Fruit fly (Drosophila melanogaster): ENCODE measurements around the gene Tfb5.

The Tfb5 gene

dm6 chr2L:5031886-5032285, 21.3 kb upstream of the Tfb5 start:
- no peak for TF ChIP-seq CG4318 (GFP tag; optimal IDR thresholded peaks at IDR 0.05)
- TF ChIP-seq Blimp-1 (GFP tag; optimal IDR thresholded peaks at IDR 0.05) = no peak
- no peak for TF ChIP-seq CG10669 (GFP tag; optimal IDR thresholded peaks at IDR 0.05)
- TF ChIP-seq CG8119 (GFP tag; IDR thresholded peaks at IDR 0.05) = no peak
- no peak for TF ChIP-seq CG16779 (tag; optimal IDR thresholded peaks at IDR 0.05)
- TF ChIP-seq CG6276 (GFP tag; optimal IDR thresholded peaks at IDR 0.05) = no peak
- TF ChIP-seq salr (GFP tag; optimal IDR thresholded peaks at IDR 0.05) = no peak
- TF ChIP-seq CG3032 (tag; optimal IDR thresholded peaks at IDR 0.05) = no peak
- TF ChIP-seq fd59A (GFP tag; optimal IDR thresholded peaks at IDR 0.05) = no peak
- no peak for TF ChIP-seq fd85E (GFP tag; optimal IDR thresholded peaks at IDR 0.05)
- no peak for TF ChIP-seq dac (GFP tag; optimal IDR thresholded peaks at IDR 0.05)
- no peak for TF ChIP-seq Eip93F (GFP tag; optimal IDR thresholded peaks at IDR 0.05)
- TF ChIP-seq CG10631 (GFP tag; optimal IDR thresholded peaks at IDR 0.05) = no peak
- TF ChIP-seq CG6808 (GFP tag; optimal IDR thresholded peaks at IDR 0.05) = no peak
- no peak for TF ChIP-seq Lpt (GFP tag; optimal IDR thresholded peaks at IDR 0.05)
- TF ChIP-seq Eip75B (GFP tag; optimal IDR thresholded peaks at IDR 0.05) = no peak

dm6 chr2L:5031399-5031798, 20.8 kb upstream of the Tfb5 start:
- TF ChIP-seq CG8632 (GFP tag; optimal IDR thresholded peaks at IDR 0.05) (no peak), acj6 (GFP tag; optimal IDR thresholded peaks at IDR 0.05) (no peak), CG6276 (GFP tag; optimal IDR thresholded peaks at IDR 0.05) (no peak), Hr39 (GFP tag; optimal IDR thresholded peaks at IDR 0.05) (no peak), Eip78C (GFP tag) (no peak), CG4318 (GFP tag; optimal IDR thresholded peaks at IDR 0.05) (no peak), fd85E (GFP tag; optimal IDR thresholded peaks at IDR 0.05) (no peak), Lpt (GFP tag; optimal IDR thresholded peaks at IDR 0.05) (no peak), topi (GFP tag; optimal IDR thresholded peaks at IDR 0.05) (no peak), Hr4 (GFP tag; optimal IDR thresholded peaks at IDR 0.05) (no peak), CG11294 (GFP tag; IDR thresholded peaks at IDR 0.05) (no peak), CG6808 (GFP tag; optimal IDR thresholded peaks at IDR 0.05) (no peak), CG9139 (GFP tag; optimal IDR thresholded peaks at IDR 0.05) (no peak), pdm3 (GFP tag; optimal IDR thresholded peaks at IDR 0.05) (no peak)

- peak; percentile 99 for TF ChIP-seq svp (GFP tag)
- TF ChIP-seq Hr4 (GFP tag; optimal IDR thresholded peaks at IDR 0.05) = no peak
Observed at dm6 chr2L:5030535-5030934, 19.9 kb upstream of the Tfb5 start.

DNA sequence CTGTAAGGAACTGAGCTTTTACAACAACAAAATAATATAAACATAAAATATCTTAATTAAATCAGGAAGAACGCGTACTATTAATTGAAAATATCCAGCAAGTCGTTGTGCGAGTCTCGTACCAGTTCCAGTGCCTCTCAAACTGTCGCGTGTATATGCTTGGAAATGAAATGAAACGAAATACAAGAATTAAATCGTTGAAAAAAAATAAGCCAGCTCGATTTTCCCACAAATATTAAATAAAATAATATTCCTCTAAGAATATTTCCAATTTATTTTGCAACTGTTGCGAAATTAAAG, 19.1 kb upstream of the Tfb5 start:
- TF ChIP-seq CG1621 (tag; optimal IDR thresholded peaks at IDR 0.05) (no peak), CG8119 (GFP tag; IDR thresholded peaks at IDR 0.05) (no peak), CG8319 (GFP tag; optimal IDR thresholded peaks at IDR 0.05) (no peak), vri (GFP tag; optimal IDR thresholded peaks at IDR 0.05) (no peak), ss (GFP tag; optimal IDR thresholded peaks at IDR 0.05) (no peak), CG9139 (GFP tag; optimal IDR thresholded peaks at IDR 0.05) (no peak), CG6854 (GFP tag; optimal IDR thresholded peaks at IDR 0.05) (no peak), achi (GFP tag; optimal IDR thresholded peaks at IDR 0.05) (no peak), CG11902 (GFP tag; optimal IDR thresholded peaks at IDR 0.05) (no peak), CG6276 (GFP tag; optimal IDR thresholded peaks at IDR 0.05) (no peak)

DNA sequence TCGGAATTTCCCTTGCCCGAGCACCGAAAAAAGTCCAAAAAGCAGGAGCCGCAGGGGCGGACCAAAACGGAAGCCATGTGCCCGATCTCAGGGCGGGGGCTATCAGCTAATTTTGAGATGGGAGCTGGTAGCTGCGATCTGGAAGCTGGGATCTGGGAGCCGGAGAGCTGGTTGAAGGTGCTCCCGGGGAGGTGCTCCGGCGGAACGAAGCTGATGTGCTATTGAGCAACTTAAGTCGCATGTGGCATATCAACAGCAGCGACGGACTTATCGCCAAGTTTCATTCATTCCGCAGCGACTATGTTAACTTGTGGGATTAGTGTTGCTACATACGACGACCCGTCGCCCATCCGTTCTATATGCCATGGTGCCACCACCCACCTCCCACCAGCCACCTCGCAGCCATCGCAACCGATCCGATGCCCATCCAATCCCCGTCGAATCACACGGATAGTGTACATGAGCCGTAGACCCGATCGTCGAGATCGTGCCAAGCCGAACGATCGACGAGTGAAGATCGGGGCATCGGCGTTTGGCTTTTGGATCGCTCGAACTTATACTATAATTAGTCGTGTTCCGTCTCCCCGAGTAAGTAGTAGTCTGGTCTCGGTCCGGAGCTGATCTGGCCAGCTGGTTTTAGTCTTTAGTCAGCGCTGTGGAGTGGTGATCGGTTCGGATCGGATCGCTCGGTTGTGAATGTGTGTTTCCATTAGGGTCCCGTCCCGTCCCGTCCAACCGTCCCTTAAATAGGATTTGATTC, 18.6 kb upstream of the Tfb5 start, which contains the start of gene Col4a1:
Col4a1 (plus strand) TSS at position 561 of the 760 bp plus-strand sequence.
- TF ChIP-seq Eip75B (GFP tag; optimal IDR thresholded peaks at IDR 0.05) (no peak), Ets96B (tag; optimal IDR thresholded peaks at IDR 0.05) (no peak), Eip78C (GFP tag) (peak; percentile 15), CG6808 (GFP tag; optimal IDR thresholded peaks at IDR 0.05) (no peak), svp (GFP tag) (peak; percentile 73), Sox14 (GFP tag; optimal IDR thresholded peaks at IDR 0.05) (no peak), CG8632 (GFP tag; optimal IDR thresholded peaks at IDR 0.05) (no peak), CG34406 (GFP tag; optimal IDR thresholded peaks at IDR 0.05) (no peak), CG6163 (GFP tag; IDR thresholded peaks at IDR 0.05) (0 out of 3 replicates have a peak, but pooled peaks have one; percentile 22), vri (GFP tag; optimal IDR thresholded peaks at IDR 0.05) (no peak), dac (GFP tag; optimal IDR thresholded peaks at IDR 0.05) (no peak), eg (GFP tag; IDR thresholded peaks at IDR 0.05) (0 out of 3 replicates have a peak, but pooled peaks have one; percentile 12), OdsH (GFP tag; optimal IDR thresholded peaks at IDR 0.05) (no peak)
